Fruit fly (Drosophila melanogaster): ENCODE measurements around the gene RpL36A.

The RpL36A gene

dm6 chr2L:8084349-8085203 lies 41.9 kb upstream of the RpL36A start (continued):
- TF ChIP-seq bcd (GFP tag; optimal IDR thresholded peaks at IDR 0.05) (no peak), yki (optimal IDR thresholded peaks at IDR 0.05) (peak; percentile 34), CG12299 (tag; optimal IDR thresholded peaks at IDR 0.05) (no peak), exex (tag; optimal IDR thresholded peaks at IDR 0.05) (no peak), CG15514 (GFP tag; optimal IDR thresholded peaks at IDR 0.05) (peak; percentile 13), Hsf (GFP tag; optimal IDR thresholded peaks at IDR 0.05) (no peak), gsb-n (tag; optimal IDR thresholded peaks at IDR 0.05) (no peak), jigr1 (GFP tag; IDR thresholded peaks at IDR 0.05) (no peak), CG12744 (GFP tag; optimal IDR thresholded peaks at IDR 0.05) (peak; percentile 23), Sox100B (GFP tag; optimal IDR thresholded peaks at IDR 0.05) (peak; percentile 9), Fer1 (GFP tag; optimal IDR thresholded peaks at IDR 0.05) (no peak), CG3163 (GFP tag; optimal IDR thresholded peaks at IDR 0.05) (no peak), Dek (tag; optimal IDR thresholded peaks at IDR 0.05) (no peak), NK7.1 (GFP tag; optimal IDR thresholded peaks at IDR 0.05) (peak; percentile 0), D19A (tag; optimal IDR thresholded peaks at IDR 0.05) (no peak), CG10267 (tag; optimal IDR thresholded peaks at IDR 0.05) (no peak), z (GFP tag; IDR thresholded peaks at IDR 0.05) (0 out of 3 replicates have a peak, but pooled peaks have one; percentile 31), pita (GFP tag; optimal IDR thresholded peaks at IDR 0.05) (no peak), CG5953 (GFP tag; IDR thresholded peaks at IDR 0.05) (no peak), NfI (GFP tag; optimal IDR thresholded peaks at IDR 0.05) (no peak), Ets65A (GFP tag) (no peak), Ada2b (GFP tag; IDR thresholded peaks at IDR 0.05) (0 out of 2 replicates have a peak, but pooled peaks have one; percentile 13), Meics (GFP tag; optimal IDR thresholded peaks at IDR 0.05) (peak; percentile 23), CG13123 (GFP tag; optimal IDR thresholded peaks at IDR 0.05) (no peak), CG9932 (GFP tag; IDR thresholded peaks at IDR 0.05) (peak; percentile 36; the same call in 1 of the 2 replicates), bowl (GFP tag; IDR thresholded peaks at IDR 0.05) (no peak), CG34224 (GFP tag; IDR thresholded peaks at IDR 0.05; ENCODE audit: partially characterized antibody) (no peak), Hey (tag; optimal IDR thresholded peaks at IDR 0.05) (no peak), Elba2 (GFP tag; optimal IDR thresholded peaks at IDR 0.05) (peak; percentile 81), CG15269 (tag; optimal IDR thresholded peaks at IDR 0.05) (no peak), Nf-YA (GFP tag; IDR thresholded peaks at IDR 0.05) (no peak), Camta (GFP tag; optimal IDR thresholded peaks at IDR 0.05) (no peak), CG17385 (GFP tag; optimal IDR thresholded peaks at IDR 0.05) (no peak), sens (GFP tag) (peak; percentile 33), lola (GFP tag; optimal IDR thresholded peaks at IDR 0.05) (no peak), Med (GFP tag) (peak; percentile 68), shn (GFP tag; optimal IDR thresholded peaks at IDR 0.05) (peak; percentile 12), CG7745 (tag; optimal IDR thresholded peaks at IDR 0.05) (peak; percentile 30)

- 0 out of 2 replicates have a peak, but pooled peaks have one; percentile 24 for TF ChIP-seq vvl (GFP tag; IDR thresholded peaks at IDR 0.05)
- 0 out of 2 replicates have a peak, but pooled peaks have one; percentile 31 for TF ChIP-seq slbo (GFP tag; IDR thresholded peaks at IDR 0.05)
- peak; percentile 30 for TF ChIP-seq CG34376 (GFP tag; optimal IDR thresholded peaks at IDR 0.05)
- peak; percentile 9 for TF ChIP-seq MTF-1 (GFP tag; optimal IDR thresholded peaks at IDR 0.05; ENCODE audit: borderline replicate concordance)
- TF ChIP-seq CG10462 (GFP tag; optimal IDR thresholded peaks at IDR 0.05), result no peak
- peak; percentile 64 for TF ChIP-seq Drgx (GFP tag; IDR thresholded peaks at IDR 0.05)
- peak; percentile 68 for TF ChIP-seq nerfin-1 (tag; optimal IDR thresholded peaks at IDR 0.05)
- TF ChIP-seq CG12769 (tag; optimal IDR thresholded peaks at IDR 0.05), result peak; percentile 77
- TF ChIP-seq onecut (GFP tag; IDR thresholded peaks at IDR 0.05), result no peak
- TF ChIP-seq yki (optimal IDR thresholded peaks at IDR 0.05), result peak; percentile 38
- no peak for TF ChIP-seq HHEX (GFP tag; optimal IDR thresholded peaks at IDR 0.05)
- peak; percentile 16 for TF ChIP-seq CG5180 (GFP tag; optimal IDR thresholded peaks at IDR 0.05)
Observed at dm6 chr2L:8083427-8084295, 41.0 kb upstream of the RpL36A start.
